Fruit fly (Drosophila melanogaster): ENCODE measurements around the gene ntc.

ntc gene

DNA sequence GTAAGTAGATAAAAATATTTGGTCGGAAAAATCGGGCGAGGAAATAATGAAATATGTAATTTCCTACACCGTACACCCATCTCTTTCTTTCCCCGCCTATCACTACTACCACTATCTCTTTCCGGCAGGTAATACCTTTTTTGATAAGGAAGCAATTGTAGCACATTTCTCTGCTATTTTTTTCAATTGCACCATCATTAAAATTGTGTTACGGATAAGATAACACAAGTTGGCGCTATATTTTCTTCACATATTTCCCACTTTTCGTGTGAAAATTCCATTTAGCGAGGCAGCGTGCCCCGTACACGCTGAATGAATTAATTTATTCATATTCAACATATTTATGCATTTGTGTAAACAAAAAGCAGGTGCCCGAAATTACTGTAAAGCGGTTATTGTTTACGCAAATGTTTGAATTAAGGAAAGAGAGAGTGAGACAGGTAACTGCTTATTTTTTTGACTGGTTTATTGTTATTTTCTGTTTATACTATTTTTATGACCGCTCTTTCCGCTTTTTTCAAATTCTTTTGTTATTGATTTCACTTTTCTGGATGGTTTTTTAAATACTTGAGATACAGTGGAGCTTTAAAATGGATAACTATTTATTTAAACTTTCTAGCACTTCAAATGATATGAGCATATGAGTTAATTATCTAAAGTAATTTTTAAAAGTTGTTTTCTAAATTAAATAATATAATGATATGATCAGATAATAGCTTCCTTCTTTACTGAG lies 19.7 kb downstream of the ntc start (continued):
- TF ChIP-seq fru (optimal IDR thresholded peaks at IDR 0.05) (no peak), CG13123 (GFP tag; optimal IDR thresholded peaks at IDR 0.05) (no peak), Deaf1 (tag; optimal IDR thresholded peaks at IDR 0.05) (no peak), Max (GFP tag; optimal IDR thresholded peaks at IDR 0.05) (no peak), Mrtf (GFP tag; IDR thresholded peaks at IDR 0.05) (peak; percentile 27; the same call in 1 of the 3 replicates), mirr (GFP tag; optimal IDR thresholded peaks at IDR 0.05) (no peak), MBD-R2 (GFP tag; IDR thresholded peaks at IDR 0.05) (peak; percentile 21; the same call in 1 of the 2 replicates), CG12769 (tag; optimal IDR thresholded peaks at IDR 0.05) (no peak), nerfin-2 (GFP tag; IDR thresholded peaks at IDR 0.05; ENCODE audit: partially characterized antibody) (no peak), tgo (GFP tag; IDR thresholded peaks at IDR 0.05) (peak; percentile 58), CG10959 (GFP tag; IDR thresholded peaks at IDR 0.05) (no peak), BtbVII (GFP tag; optimal IDR thresholded peaks at IDR 0.05) (no peak), CG10979 (tag; optimal IDR thresholded peaks at IDR 0.05) (no peak), D (optimal IDR thresholded peaks at IDR 0.05) (no peak), D (GFP tag; optimal IDR thresholded peaks at IDR 0.05) (no peak), CG4328 (GFP tag; optimal IDR thresholded peaks at IDR 0.05) (no peak), MESR4 (GFP tag; optimal IDR thresholded peaks at IDR 0.05) (no peak), dpn (GFP tag; optimal IDR thresholded peaks at IDR 0.05) (peak in 1 of 2 experiments; percentile 38), CG8944 (GFP tag; optimal IDR thresholded peaks at IDR 0.05) (no peak), knrl (GFP tag; IDR thresholded peaks at IDR 0.05; ENCODE audit: partially characterized antibody) (no peak), Nf-YB (GFP tag; optimal IDR thresholded peaks at IDR 0.05) (no peak), YL-1 (GFP tag; optimal IDR thresholded peaks at IDR 0.05) (no peak), btn (GFP tag; optimal IDR thresholded peaks at IDR 0.05) (no peak), CG32772 (GFP tag; IDR thresholded peaks at IDR 0.05) (peak; percentile 45), cas (GFP tag; IDR thresholded peaks at IDR 0.05) (no peak; the same call in 1 of the 2 replicates), ftz-f1 (GFP tag; optimal IDR thresholded peaks at IDR 0.05) (no peak), Myb (GFP tag; optimal IDR thresholded peaks at IDR 0.05) (no peak), twi (tag; optimal IDR thresholded peaks at IDR 0.05) (no peak), wdn (GFP tag; IDR thresholded peaks at IDR 0.05) (no peak), rib (GFP tag; IDR thresholded peaks at IDR 0.05) (no peak), unc-4 (GFP tag; IDR thresholded peaks at IDR 0.05; ENCODE audit: partially characterized antibody) (no peak), CG14860 (GFP tag; IDR thresholded peaks at IDR 0.05; ENCODE audit: partially characterized antibody) (no peak), CG17612 (GFP tag; IDR thresholded peaks at IDR 0.05) (no peak), Neu2 (GFP tag; optimal IDR thresholded peaks at IDR 0.05; ENCODE audit: borderline replicate concordance) (no peak), Taf1 (GFP tag; IDR thresholded peaks at IDR 0.05) (peak; percentile 31; the same call in 1 of the 2 replicates), CG17385 (GFP tag; optimal IDR thresholded peaks at IDR 0.05) (peak; percentile 47), Six4 (GFP tag; optimal IDR thresholded peaks at IDR 0.05) (no peak), croc (GFP tag; conservative IDR thresholded peaks at IDR 0.05) (no peak; the same call in 2 of the 3 replicates), CG31441 (GFP tag; IDR thresholded peaks at IDR 0.05) (peak; percentile 66), prd (optimal IDR thresholded peaks at IDR 0.05) (no peak), prd (GFP tag; IDR thresholded peaks at IDR 0.05) (peak; percentile 61; the same call in 2 of the 3 replicates), bowl (GFP tag; IDR thresholded peaks at IDR 0.05) (no peak), CG1647 (GFP tag; optimal IDR thresholded peaks at IDR 0.05) (no peak), CG10543 (GFP tag; optimal IDR thresholded peaks at IDR 0.05) (no peak), cad (GFP tag; optimal IDR thresholded peaks at IDR 0.05) (no peak), CG31365 (tag; optimal IDR thresholded peaks at IDR 0.05) (no peak), slbo (GFP tag; IDR thresholded peaks at IDR 0.05) (peak; percentile 76), sim (GFP tag; IDR thresholded peaks at IDR 0.05) (no peak), CG8924 (tag; optimal IDR thresholded peaks at IDR 0.05) (peak; percentile 25), fd64A (GFP tag; optimal IDR thresholded peaks at IDR 0.05) (no peak), CG17802 (tag; optimal IDR thresholded peaks at IDR 0.05) (no peak)
